Worm (Caenorhabditis elegans) whole organism, L3 larva: Measurements from ENCODE around the gene ins-16.
A peak's percentile ranks its signal among the peaks of the same experiment; 100 is the strongest.

ENCODE experiments used
- R02D3.7 ChIP-seq: fragments of 150-350 bp; optimal IDR thresholded peaks from 2 replicates; lab custom pipeline; 2014; ENCODE audit warnings: missing biosample characterization, missing genetic modification characterization
- aly-2 ChIP-seq: fragments of 150-350 bp; optimal IDR thresholded peaks from 2 replicates; lab custom pipeline; 2014; ENCODE audit warnings: missing biosample characterization, missing genetic modification characterization
- ama-1 ChIP-seq: fragments of 150-350 bp; optimal IDR thresholded peaks from 2 replicates; lab custom pipeline; 2018
- ceh-28 ChIP-seq: fragments of 150-350 bp; optimal IDR thresholded peaks from 2 replicates; lab custom pipeline; 2014; ENCODE audit warnings: missing biosample characterization, missing genetic modification reagents, missing genetic modification characterization
- ceh-82 ChIP-seq: fragments of 150-350 bp; optimal IDR thresholded peaks from 2 replicates; lab custom pipeline; 2014; ENCODE audit warnings: missing biosample characterization, missing genetic modification characterization
- egl-27 ChIP-seq: sonication (generic microtip); optimal IDR thresholded peaks from 4 replicates; lab custom pipeline; 2017; ENCODE audit warnings: missing biosample characterization, missing genetic modification reagents, missing genetic modification characterization
- egl-5 ChIP-seq: fragments of 150-350 bp; optimal IDR thresholded peaks from 2 replicates; lab custom pipeline; 2017; ENCODE audit warnings: missing biosample characterization, missing genetic modification reagents, missing genetic modification characterization, inconsistent platforms
- fkh-10 ChIP-seq: sonication (generic microtip); optimal IDR thresholded peaks from 2 replicates; lab custom pipeline; 2017; ENCODE audit warnings: missing biosample characterization, missing genetic modification reagents, missing genetic modification characterization
- fos-1 ChIP-seq: fragments of 150-350 bp; optimal IDR thresholded peaks from 2 replicates; lab custom pipeline; 2014; ENCODE audit warnings: missing biosample characterization, missing genetic modification characterization
- jun-1 ChIP-seq: fragments of 150-350 bp; optimal IDR thresholded peaks from 2 replicates; lab custom pipeline; 2014; ENCODE audit warnings: missing biosample characterization, missing genetic modification reagents, missing genetic modification characterization
- lin-15B ChIP-seq: fragments of 150-350 bp; optimal IDR thresholded peaks from 2 replicates; lab custom pipeline; 2014; ENCODE audit warnings: missing biosample characterization, missing genetic modification characterization
- lsy-12 ChIP-seq: sonication (generic microtip); optimal IDR thresholded peaks from 2 replicates; lab custom pipeline; 2016; ENCODE audit warnings: mild to moderate bottlenecking, missing genetic modification characterization, missing compliant biosample characterization
- mdl-1 ChIP-seq: fragments of 150-350 bp; optimal IDR thresholded peaks from 2 replicates; lab custom pipeline; 2014; ENCODE audit warnings: missing biosample characterization, missing genetic modification characterization
- mml-1 ChIP-seq: fragments of 150-350 bp; sonication (generic microtip); optimal IDR thresholded peaks from 3 replicates; lab custom pipeline; 2014; ENCODE audit warnings: missing biosample characterization, missing genetic modification characterization
- nfya-1 ChIP-seq: sonication (generic microtip); optimal IDR thresholded peaks from 2 replicates; lab custom pipeline; 2017; ENCODE audit warnings: missing genetic modification characterization, mild to moderate bottlenecking, missing compliant biosample characterization, antibody characterized with exemption, moderate library complexity; ENCODE audit not compliant: insufficient read depth
- nhr-12 ChIP-seq: fragments of 150-350 bp; optimal IDR thresholded peaks from 2 replicates; lab custom pipeline; 2014; ENCODE audit warnings: missing biosample characterization, missing genetic modification characterization
- nhr-23 ChIP-seq: fragments of 150-350 bp; optimal IDR thresholded peaks from 2 replicates; lab custom pipeline; 2014; ENCODE audit warnings: missing biosample characterization, missing genetic modification reagents, missing genetic modification characterization
- nhr-25 ChIP-seq: sonication (generic microtip); optimal IDR thresholded peaks from 2 replicates; lab custom pipeline; 2017; ENCODE audit warnings: missing biosample characterization, missing genetic modification characterization
- nhr-67 ChIP-seq: fragments of 150-350 bp; optimal IDR thresholded peaks from 2 replicates; lab custom pipeline; 2014; ENCODE audit warnings: missing biosample characterization, missing genetic modification characterization
- nhr-76 ChIP-seq: fragments of 150-350 bp; sonication (generic microtip); optimal IDR thresholded peaks from 5 replicates; lab custom pipeline; 2014; ENCODE audit warnings: missing biosample characterization, missing genetic modification characterization
- nhr-77 ChIP-seq: fragments of 150-350 bp; optimal IDR thresholded peaks from 2 replicates; lab custom pipeline; 2014; ENCODE audit warnings: missing biosample characterization, missing genetic modification characterization
- pha-4 ChIP-seq: fragments of 150-350 bp; optimal IDR thresholded peaks from 2 replicates; lab custom pipeline; 2014; ENCODE audit warnings: missing biosample characterization, missing genetic modification reagents, missing genetic modification characterization
- pqm-1 ChIP-seq: fragments of 150-350 bp; optimal IDR thresholded peaks from 2 replicates; lab custom pipeline; 2017; ENCODE audit warnings: missing biosample characterization, missing genetic modification characterization, inconsistent platforms
- unc-62 ChIP-seq: fragments of 150-350 bp; sonication (generic microtip); optimal IDR thresholded peaks from 4 replicates; lab custom pipeline; 2014; ENCODE audit warnings: missing biosample characterization, missing genetic modification reagents, missing genetic modification characterization
- ztf-11 ChIP-seq: fragments of 150-350 bp; optimal IDR thresholded peaks from 2 replicates; lab custom pipeline; 2014; ENCODE audit warnings: missing biosample characterization, missing genetic modification characterization
- ztf-4 ChIP-seq: fragments of 150-350 bp; optimal IDR thresholded peaks from 2 replicates; lab custom pipeline; 2014; ENCODE audit warnings: missing biosample characterization, missing genetic modification characterization

The ins-16 gene

DNA sequence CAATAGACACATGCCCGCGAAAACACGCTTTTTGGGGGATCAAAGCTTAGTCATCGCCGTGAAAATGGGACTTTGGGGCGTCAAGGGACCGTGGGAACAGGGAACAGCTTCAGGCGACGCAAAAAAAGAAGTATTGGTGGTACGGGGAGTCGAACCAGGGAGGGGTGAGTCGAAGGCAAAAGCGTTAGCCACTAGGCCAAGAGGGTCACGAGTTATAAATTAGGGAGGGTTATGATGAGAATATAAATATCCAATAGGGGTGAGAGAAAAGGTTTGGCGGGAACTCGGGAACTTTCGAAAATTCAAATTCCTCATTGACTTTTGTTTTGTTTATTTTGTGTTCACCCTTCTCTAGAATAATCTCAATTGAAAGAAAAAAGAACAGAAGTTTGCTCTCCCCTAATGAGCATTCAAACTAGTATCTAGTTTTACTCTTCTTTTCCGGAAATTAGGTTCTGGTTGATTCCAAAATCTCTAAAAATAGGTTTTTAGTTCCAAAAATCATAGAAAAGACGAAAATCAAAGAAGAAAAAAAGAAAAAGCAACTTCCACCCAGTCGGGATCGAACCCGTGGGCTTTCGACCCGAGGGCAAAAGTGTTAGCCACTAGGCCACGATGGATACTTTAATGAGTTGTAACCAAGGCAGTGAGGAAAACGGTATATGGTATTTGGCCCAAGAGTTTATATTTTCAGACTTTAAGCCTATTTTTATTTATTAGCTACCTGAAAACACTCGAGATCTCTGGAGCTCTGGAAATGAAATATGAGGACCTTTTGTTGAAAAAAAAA is 29.8 kb downstream of the ins-16 start:
- TF ChIP-seq lsy-12 (no peak), unc-62 (GFP tag; lab: Kevin White, UChicago) (no peak), nhr-67 (tag; lab: Kevin White, UChicago) (no peak), ztf-4 (tag; lab: Kevin White, UChicago) (no peak), ama-1 (lab: Kevin White, UChicago) (no peak), mdl-1 (tag; lab: Kevin White, UChicago) (no peak), lin-15B (tag; lab: Kevin White, UChicago) (no peak), nhr-77 (tag; lab: Kevin White, UChicago) (no peak), nhr-25 (tag; lab: Kevin White, UChicago) (no peak), ztf-11 (tag; lab: Kevin White, UChicago) (no peak), mml-1 (tag; lab: Kevin White, UChicago) (no peak)

DNA sequence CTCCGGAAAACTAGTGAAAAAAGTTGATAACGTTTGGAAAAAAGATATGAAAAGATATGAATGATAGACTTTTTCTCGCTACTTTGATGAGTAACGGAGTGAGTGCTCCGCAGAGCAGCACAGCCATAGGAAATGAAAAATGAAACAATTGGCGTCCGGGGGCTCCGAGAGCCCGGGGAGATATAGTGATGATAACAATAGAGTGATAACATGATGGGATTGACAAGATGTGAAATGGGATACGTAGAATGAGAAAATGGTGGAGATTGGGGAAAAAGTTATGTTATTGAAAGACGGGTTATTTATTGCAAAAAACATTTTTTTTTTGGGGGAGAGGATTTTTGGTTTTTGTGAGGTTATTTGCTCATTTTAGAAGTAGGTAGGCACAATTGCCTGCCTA is 33.2 kb downstream of the ins-16 start:
- no peak for TF ChIP-seq fkh-10 (GFP tag; lab: Kevin White, UChicago)
- no peak for TF ChIP-seq nhr-23 (tag; lab: Kevin White, UChicago)
- no peak for TF ChIP-seq aly-2
- TF ChIP-seq unc-62 (GFP tag; lab: Kevin White, UChicago): no peak
- no peak for TF ChIP-seq fos-1

DNA sequence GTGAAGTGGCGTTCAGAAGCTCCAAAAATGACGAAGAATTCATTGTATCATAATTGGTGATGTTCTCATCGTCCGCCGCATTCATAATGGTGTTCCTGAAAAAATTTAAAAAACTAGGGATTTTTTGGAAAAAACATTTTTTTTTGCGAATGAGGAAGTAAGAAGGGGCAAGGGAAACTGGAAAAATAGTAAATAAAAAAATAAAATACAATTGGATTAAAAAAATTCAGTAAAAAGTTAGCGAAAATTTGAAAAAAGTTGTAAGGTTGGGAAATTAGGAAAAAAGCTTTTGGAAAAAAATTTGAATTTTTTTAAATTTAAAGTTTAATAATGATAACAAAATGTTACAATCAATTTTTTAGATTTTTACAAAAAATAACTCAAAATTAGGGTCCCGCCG is 39.3 kb downstream of the ins-16 start, which contains the start of gene ckr-2:
ckr-2 (minus strand) TSS at position 101 of the 400 bp plus-strand sequence.
- no peak for TF ChIP-seq nhr-67 (tag; lab: Kevin White, UChicago)
- no peak for TF ChIP-seq unc-62 (GFP tag; lab: Kevin White, UChicago)
- no peak for TF ChIP-seq ztf-11 (tag; lab: Kevin White, UChicago)
- no peak for TF ChIP-seq lin-15B (tag; lab: Kevin White, UChicago)
- no peak for TF ChIP-seq lsy-12
- TF ChIP-seq pqm-1 (tag; lab: Kevin White, UChicago): no peak
- TF ChIP-seq ztf-4 (tag; lab: Kevin White, UChicago): no peak
- TF ChIP-seq nhr-76 (tag; lab: Kevin White, UChicago): no peak
- TF ChIP-seq egl-5 (tag; lab: Kevin White, UChicago): no peak
- TF ChIP-seq pha-4 (tag; lab: Kevin White, UChicago): no peak
- no peak for TF ChIP-seq jun-1 (tag; lab: Kevin White, UChicago)
- TF ChIP-seq ceh-28 (tag; lab: Kevin White, UChicago): no peak
- TF ChIP-seq R02D3.7 (tag; lab: Kevin White, UChicago): no peak
- TF ChIP-seq nfya-1 (tag; lab: Kevin White, UChicago): no peak
- no peak for TF ChIP-seq ceh-82
- TF ChIP-seq nhr-12 (tag; lab: Kevin White, UChicago): no peak

DNA sequence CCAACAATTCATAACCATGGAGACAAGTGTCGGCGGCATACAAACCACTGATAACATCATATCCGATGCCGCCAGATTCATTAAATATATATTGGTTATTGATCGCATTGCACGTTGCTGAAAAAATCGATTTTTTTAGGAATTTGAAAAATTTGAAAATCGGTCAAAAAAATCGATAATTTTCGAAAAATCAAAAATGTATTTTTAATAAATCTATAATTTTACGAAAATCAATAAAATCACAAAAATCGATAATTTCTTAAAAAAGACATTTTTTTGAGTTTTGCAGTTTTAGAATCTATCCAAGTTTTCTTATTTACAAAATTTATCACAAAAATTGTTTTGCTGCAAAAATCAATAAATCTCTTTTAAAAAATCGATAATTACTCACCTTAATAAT is 45.3 kb downstream of the ins-16 start:
- TF ChIP-seq ceh-28 (tag; lab: Kevin White, UChicago) (peak; percentile 92), lin-15B (tag; lab: Kevin White, UChicago) (no peak), egl-27 (tag; lab: Kevin White, UChicago) (no peak)
- TF ChIP-seq, all 47 proteins: peak for 1

DNA sequence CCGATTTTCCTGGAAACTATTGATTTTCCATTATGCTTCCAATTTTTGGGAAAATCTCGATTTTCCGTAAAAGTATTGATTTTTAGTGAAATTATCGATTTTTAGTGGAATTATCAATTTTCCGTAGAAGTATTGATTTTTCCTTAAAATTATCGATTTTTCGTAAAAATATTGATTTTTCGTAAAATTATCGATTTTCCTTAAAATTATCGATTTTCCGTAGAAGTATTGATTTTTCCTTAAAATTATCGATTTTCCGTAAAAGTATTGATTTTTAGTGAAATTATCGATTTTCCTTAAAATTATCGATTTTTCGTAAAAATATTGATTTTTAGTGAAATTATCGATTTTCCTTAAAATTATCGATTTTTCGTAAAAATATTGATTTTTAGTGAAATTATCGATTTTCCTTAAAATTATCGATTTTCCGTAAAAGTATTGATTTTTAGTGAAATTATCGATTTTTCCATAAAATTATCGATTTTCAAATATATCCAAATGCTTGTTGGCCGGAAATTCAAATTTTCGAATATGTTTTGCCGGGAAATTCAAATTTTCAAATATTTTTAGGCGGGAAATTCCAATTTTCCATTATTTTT is 46.8 kb downstream of the ins-16 start:
- TF ChIP-seq ceh-28 (tag; lab: Kevin White, UChicago): peak; percentile 99

DNA sequence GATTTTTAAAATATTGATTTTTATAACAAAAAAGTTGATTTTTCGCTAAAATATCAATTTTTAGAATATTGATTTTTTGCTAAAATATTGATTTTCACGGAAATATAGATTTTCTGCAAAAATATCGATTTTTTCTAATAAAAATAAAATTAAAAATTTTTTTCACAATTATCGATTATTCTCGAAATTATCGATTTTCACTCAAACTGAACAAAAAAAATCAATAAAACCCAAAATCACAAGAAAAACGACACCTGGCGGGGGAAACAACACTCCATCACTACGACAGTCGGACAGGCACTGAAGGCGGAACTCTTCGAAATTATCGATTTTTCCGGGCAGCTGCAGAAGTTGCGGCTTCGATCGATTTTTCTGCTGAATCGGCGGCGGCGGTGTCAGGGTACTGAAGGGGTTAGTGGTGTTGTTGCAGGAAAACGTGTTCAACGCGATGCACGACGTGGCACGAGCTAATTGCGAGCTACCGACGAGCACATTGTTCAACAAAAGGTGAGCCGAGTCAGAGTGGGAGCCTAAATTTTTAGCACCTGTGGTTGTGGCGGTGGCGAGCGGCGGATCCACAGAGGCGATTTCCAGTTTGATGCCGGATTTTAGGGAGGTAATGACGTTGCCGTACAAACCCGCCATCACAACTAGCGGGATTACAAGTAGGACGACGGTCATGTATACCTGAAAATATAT is 47.5 kb downstream of the ins-16 start:
- TF ChIP-seq mml-1 (tag; lab: Kevin White, UChicago) (no peak), fkh-10 (GFP tag; lab: Kevin White, UChicago) (no peak), jun-1 (tag; lab: Kevin White, UChicago) (no peak), ceh-28 (tag; lab: Kevin White, UChicago) (peak; percentile 91), R02D3.7 (tag; lab: Kevin White, UChicago) (no peak)
